Fruit fly (Drosophila melanogaster): ENCODE results near the gene alpha-Est10.

The alpha-Est10 gene

DNA sequence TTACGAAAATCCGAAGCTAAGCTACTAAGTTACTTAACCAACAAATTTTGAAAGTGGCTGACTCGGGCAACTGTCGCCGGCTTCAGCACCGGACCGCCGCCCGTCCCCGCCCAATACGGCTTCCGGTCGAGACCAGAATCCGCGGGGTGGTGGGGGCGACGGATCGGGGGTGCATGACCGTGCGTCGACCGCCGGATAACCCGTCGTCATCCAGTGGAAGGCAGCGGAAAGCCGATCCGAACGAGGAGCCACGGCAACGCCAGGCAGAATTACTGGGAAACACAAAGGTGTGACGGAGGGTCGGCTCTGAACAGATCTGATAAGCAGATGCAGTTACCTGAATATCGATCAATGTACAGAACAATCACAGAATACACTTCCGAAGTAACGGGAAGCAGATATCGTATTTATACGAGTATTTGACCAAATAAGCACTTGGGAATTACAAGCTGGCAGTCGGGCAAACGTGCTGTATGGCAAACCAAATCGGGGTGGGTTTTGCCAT, 19.0 kb downstream of the alpha-Est10 start (continued):
- TF ChIP-seq Dp (GFP tag; optimal IDR thresholded peaks at IDR 0.05) (no peak), stc (GFP tag; IDR thresholded peaks at IDR 0.05) (0 out of 2 replicates have a peak, but pooled peaks have one; percentile 64), CG34224 (GFP tag; IDR thresholded peaks at IDR 0.05; ENCODE audit: partially characterized antibody) (peak; percentile 86), CG43689 (GFP tag; IDR thresholded peaks at IDR 0.05) (no peak), Optix (GFP tag; IDR thresholded peaks at IDR 0.05) (0 out of 3 replicates have a peak, but pooled peaks have one; percentile 35), CG12942 (GFP tag; optimal IDR thresholded peaks at IDR 0.05) (no peak), CG7556 (GFP tag; optimal IDR thresholded peaks at IDR 0.05) (no peak), az2 (GFP tag; optimal IDR thresholded peaks at IDR 0.05) (no peak), slbo (GFP tag; IDR thresholded peaks at IDR 0.05) (peak; percentile 63), pzg (GFP tag; optimal IDR thresholded peaks at IDR 0.05) (peak; percentile 32), zen2 (GFP tag; IDR thresholded peaks at IDR 0.05; ENCODE audit: partially characterized antibody) (peak; percentile 92), CG4820 (GFP tag; optimal IDR thresholded peaks at IDR 0.05) (no peak), CG17612 (GFP tag; IDR thresholded peaks at IDR 0.05) (no peak), Elba2 (GFP tag; optimal IDR thresholded peaks at IDR 0.05) (peak; percentile 1), CG9876 (GFP tag; optimal IDR thresholded peaks at IDR 0.05) (peak; percentile 21), CG6272 (GFP tag; IDR thresholded peaks at IDR 0.05) (peak; percentile 32; the same call in 1 of the 2 replicates), Hr78 (GFP tag; optimal IDR thresholded peaks at IDR 0.05) (peak in 1 of 2 experiments; percentile 88), CG2889 (GFP tag; IDR thresholded peaks at IDR 0.05) (0 out of 3 replicates have a peak, but pooled peaks have one; percentile 41), CG6683 (GFP tag; optimal IDR thresholded peaks at IDR 0.05) (peak; percentile 12), cg (GFP tag; optimal IDR thresholded peaks at IDR 0.05) (no peak), seq (GFP tag; IDR thresholded peaks at IDR 0.05) (0 out of 2 replicates have a peak, but pooled peaks have one; percentile 41), HmgZ (tag; optimal IDR thresholded peaks at IDR 0.05) (peak; percentile 91), Doc3 (GFP tag; IDR thresholded peaks at IDR 0.05; ENCODE audit: partially characterized antibody) (peak; percentile 67; the same call in 2 of the 3 replicates), ems (GFP tag; optimal IDR thresholded peaks at IDR 0.05) (peak; percentile 56), corto (GFP tag; optimal IDR thresholded peaks at IDR 0.05) (no peak), mam (GFP tag; optimal IDR thresholded peaks at IDR 0.05) (no peak), CG31441 (GFP tag; IDR thresholded peaks at IDR 0.05) (peak; percentile 38; the same call in 1 of the 2 replicates), CG4282 (GFP tag; optimal IDR thresholded peaks at IDR 0.05) (peak; percentile 7), CG18764 (GFP tag; optimal IDR thresholded peaks at IDR 0.05) (no peak), CG10462 (GFP tag; optimal IDR thresholded peaks at IDR 0.05) (no peak), B-H1 (GFP tag; IDR thresholded peaks at IDR 0.05) (peak; percentile 14; the same call in 1 of the 3 replicates), Mes4 (GFP tag; optimal IDR thresholded peaks at IDR 0.05) (peak; percentile 60), CG11560 (tag; IDR thresholded peaks at IDR 0.05) (no peak), Pdp1 (GFP tag; optimal IDR thresholded peaks at IDR 0.05) (peak; percentile 46 to 51), CG1602 (GFP tag; optimal IDR thresholded peaks at IDR 0.05) (no peak), CG8089 (GFP tag; optimal IDR thresholded peaks at IDR 0.05) (peak; percentile 46), bab2 (GFP tag; optimal IDR thresholded peaks at IDR 0.05) (no peak), ap (GFP tag; IDR thresholded peaks at IDR 0.05) (no peak), jing (GFP tag; optimal IDR thresholded peaks at IDR 0.05) (no peak), h (optimal IDR thresholded peaks at IDR 0.05) (no peak), CG18599 (GFP tag; optimal IDR thresholded peaks at IDR 0.05) (peak; percentile 70), Hand (GFP tag; optimal IDR thresholded peaks at IDR 0.05) (peak; percentile 68), CG4404 (GFP tag; IDR thresholded peaks at IDR 0.05) (0 out of 2 replicates have a peak, but pooled peaks have one; percentile 16), CG33213 (GFP tag; optimal IDR thresholded peaks at IDR 0.05) (peak; percentile 10), ci (GFP tag; IDR thresholded peaks at IDR 0.05) (peak; percentile 93), CG10959 (GFP tag; IDR thresholded peaks at IDR 0.05) (0 out of 2 replicates have a peak, but pooled peaks have one; percentile 48), gro (GFP tag; optimal IDR thresholded peaks at IDR 0.05) (peak; percentile 34), kni (GFP tag; optimal IDR thresholded peaks at IDR 0.05) (peak; percentile 100), Max (GFP tag; optimal IDR thresholded peaks at IDR 0.05) (no peak), CG11247 (GFP tag; IDR thresholded peaks at IDR 0.05) (0 out of 2 replicates have a peak, but pooled peaks have one; percentile 35)
